Fruit fly (Drosophila melanogaster) whole organism, prepupa: ENCODE data around the gene TkR99D.

ENCODE experiments used
- Blimp-1 ChIP-seq: fragments of 200-800 bp; sonication (Bioruptor generic); optimal IDR thresholded peaks from 3 replicates; lab custom pipeline; 2017; ENCODE audit warnings: missing biosample characterization, missing genetic modification characterization, mild to moderate bottlenecking, moderate library complexity, missing genetic modification reagents
- CG10631 ChIP-seq: fragments of 200-800 bp; sonication (Bioruptor generic); optimal IDR thresholded peaks from 2 replicates; lab custom pipeline; 2016; ENCODE audit warnings: missing biosample characterization, missing genetic modification characterization
- CG10669 ChIP-seq: fragments of 200-800 bp; sonication (Bioruptor generic); optimal IDR thresholded peaks from 3 replicates; lab custom pipeline; 2018; ENCODE audit warnings: missing biosample characterization, mild to moderate bottlenecking, missing genetic modification characterization, moderate library complexity
- CG11294 ChIP-seq: fragments of 200-800 bp; sonication (Bioruptor generic); IDR thresholded peaks from 2 replicates; pipeline ENCODE4 v1.3.6; 2022; ENCODE audit warnings: missing biosample characterization, missing genetic modification characterization
- CG11762 ChIP-seq: fragments of 200-800 bp; sonication (Bioruptor generic); optimal IDR thresholded peaks from 3 replicates; lab custom pipeline; 2016; ENCODE audit warnings: missing biosample characterization, missing genetic modification characterization; ENCODE audit not compliant: insufficient read depth
- CG16779 ChIP-seq: fragments of 200-800 bp; sonication (Bioruptor generic); optimal IDR thresholded peaks from 3 replicates; lab custom pipeline; 2017; ENCODE audit warnings: missing biosample characterization, mild to moderate bottlenecking, missing genetic modification characterization
- CG3032 ChIP-seq: fragments of 200-800 bp; optimal IDR thresholded peaks from 2 replicates; lab custom pipeline; 2019; ENCODE audit warnings: missing biosample characterization, mild to moderate bottlenecking, missing genetic modification characterization, moderate library complexity
- CG3919 ChIP-seq: fragments of 200-800 bp; sonication (Bioruptor generic); optimal IDR thresholded peaks from 3 replicates; lab custom pipeline; 2016; ENCODE audit warnings: missing biosample characterization, missing genetic modification characterization
- CG4318 ChIP-seq: fragments of 200-800 bp; sonication (Bioruptor generic); optimal IDR thresholded peaks from 3 replicates; lab custom pipeline; 2017; ENCODE audit warnings: missing biosample characterization, mild to moderate bottlenecking, missing genetic modification characterization
- CG6163 ChIP-seq: fragments of 200-800 bp; sonication (Bioruptor generic); IDR thresholded peaks from 3 replicates; pipeline ENCODE4 v1.3.6; 2022; ENCODE audit warnings: missing biosample characterization, missing genetic modification characterization
- CG6792 ChIP-seq: fragments of 200-800 bp; sonication (Bioruptor generic); optimal IDR thresholded peaks from 3 replicates; lab custom pipeline; 2016; ENCODE audit warnings: missing biosample characterization, missing genetic modification characterization
- CG6808 ChIP-seq: fragments of 200-800 bp; sonication (Bioruptor generic); optimal IDR thresholded peaks from 3 replicates; lab custom pipeline; 2017; ENCODE audit warnings: missing biosample characterization, missing genetic modification characterization, mild to moderate bottlenecking, moderate library complexity, missing genetic modification reagents
- CG6854 ChIP-seq: fragments of 200-800 bp; sonication (Bioruptor generic); optimal IDR thresholded peaks from 2 replicates; lab custom pipeline; 2017; ENCODE audit warnings: missing biosample characterization, mild to moderate bottlenecking, missing genetic modification characterization
- CG7368 ChIP-seq: fragments of 200-800 bp; sonication (Bioruptor generic); optimal IDR thresholded peaks from 3 replicates; lab custom pipeline; 2016; ENCODE audit warnings: missing biosample characterization, missing genetic modification characterization
- CG8119 ChIP-seq: fragments of 200-800 bp; sonication (Bioruptor generic); IDR thresholded peaks from 3 replicates; pipeline ENCODE4 v1.3.6; 2022; ENCODE audit warnings: missing biosample characterization, missing genetic modification characterization
- CG8319 ChIP-seq: fragments of 200-800 bp; sonication (Bioruptor generic); optimal IDR thresholded peaks from 3 replicates; lab custom pipeline; 2016; ENCODE audit warnings: missing biosample characterization, missing genetic modification characterization
- CG8632 ChIP-seq: fragments of 200-800 bp; sonication (Bioruptor generic); optimal IDR thresholded peaks from 3 replicates; lab custom pipeline; 2016; ENCODE audit warnings: missing biosample characterization, missing genetic modification characterization
- CG9139 ChIP-seq: fragments of 200-800 bp; sonication (Bioruptor generic); optimal IDR thresholded peaks from 3 replicates; lab custom pipeline; 2017; ENCODE audit warnings: missing biosample characterization, mild to moderate bottlenecking, missing genetic modification characterization
- Eip78C ChIP-seq: fragments of 200-800 bp; sonication (Bioruptor generic); peaks from one replicate; lab custom pipeline; 2016; ENCODE audit warnings: missing biosample characterization, missing genetic modification characterization
- Eip93F ChIP-seq: fragments of 200-800 bp; sonication (Bioruptor generic); optimal IDR thresholded peaks from 2 replicates; lab custom pipeline; 2016; ENCODE audit warnings: missing biosample characterization, mild to moderate bottlenecking, missing genetic modification characterization
- Ets21C ChIP-seq: fragments of 200-800 bp; sonication (Bioruptor generic); optimal IDR thresholded peaks from 3 replicates; lab custom pipeline; 2016; ENCODE audit warnings: missing biosample characterization, missing genetic modification characterization
- Ets96B ChIP-seq: fragments of 200-800 bp; optimal IDR thresholded peaks from 2 replicates; lab custom pipeline; 2019; ENCODE audit warnings: missing biosample characterization, mild to moderate bottlenecking, missing genetic modification characterization, moderate library complexity
- Gug ChIP-seq: fragments of 200-800 bp; sonication (Bioruptor generic); IDR thresholded peaks from 2 replicates; pipeline ENCODE4 v1.3.6; 2022; ENCODE audit warnings: missing biosample characterization, missing genetic modification characterization
- Hr38 ChIP-seq: sonication (Bioruptor generic); optimal IDR thresholded peaks from 2 replicates; lab custom pipeline; 2016; ENCODE audit warnings: missing biosample characterization, missing genetic modification characterization
- Hr39 ChIP-seq: fragments of 200-800 bp; sonication (Bioruptor generic); optimal IDR thresholded peaks from 2 replicates; lab custom pipeline; 2016; ENCODE audit warnings: missing biosample characterization, missing genetic modification characterization
- Met ChIP-seq: fragments of 200-800 bp; sonication (Bioruptor generic); optimal IDR thresholded peaks from 3 replicates; lab custom pipeline; 2016; ENCODE audit warnings: missing biosample characterization, missing genetic modification characterization
- OdsH ChIP-seq: fragments of 200-800 bp; sonication (Bioruptor generic); optimal IDR thresholded peaks from 3 replicates; lab custom pipeline; 2016; ENCODE audit warnings: missing biosample characterization, missing genetic modification characterization
- Smox ChIP-seq: fragments of 200-800 bp; sonication (Bioruptor generic); optimal IDR thresholded peaks from 3 replicates; lab custom pipeline; 2016; ENCODE audit warnings: missing biosample characterization, missing genetic modification characterization
- Sox102F ChIP-seq: fragments of 200-800 bp; sonication (Bioruptor generic); optimal IDR thresholded peaks from 2 replicates; lab custom pipeline; 2016; ENCODE audit warnings: missing biosample characterization, mild to moderate bottlenecking, missing genetic modification characterization
- Sox14 ChIP-seq: fragments of 200-800 bp; sonication (Bioruptor generic); optimal IDR thresholded peaks from 3 replicates; lab custom pipeline; 2016; ENCODE audit warnings: missing biosample characterization, missing genetic modification characterization
- Sox15 ChIP-seq: fragments of 200-800 bp; sonication (Bioruptor generic); optimal IDR thresholded peaks from 3 replicates; lab custom pipeline; 2016; ENCODE audit warnings: missing biosample characterization, missing genetic modification characterization
- achi ChIP-seq: fragments of 200-800 bp; sonication (Bioruptor generic); optimal IDR thresholded peaks from 3 replicates; lab custom pipeline; 2016; ENCODE audit warnings: missing biosample characterization, missing genetic modification characterization
- acj6 ChIP-seq: fragments of 200-800 bp; sonication (Bioruptor generic); optimal IDR thresholded peaks from 3 replicates; lab custom pipeline; 2016; ENCODE audit warnings: missing biosample characterization, missing genetic modification characterization
- cyc ChIP-seq: fragments of 200-800 bp; sonication (Bioruptor generic); optimal IDR thresholded peaks from 3 replicates; lab custom pipeline; 2016; ENCODE audit warnings: missing biosample characterization, missing genetic modification characterization
- dac ChIP-seq: fragments of 200-800 bp; sonication (Bioruptor generic); optimal IDR thresholded peaks from 2 replicates; lab custom pipeline; 2017; ENCODE audit warnings: missing biosample characterization, mild to moderate bottlenecking, missing genetic modification characterization
- dsx ChIP-seq: fragments of 200-800 bp; optimal IDR thresholded peaks from 3 replicates; lab custom pipeline; 2019; ENCODE audit warnings: missing biosample characterization, mild to moderate bottlenecking, missing genetic modification characterization, moderate library complexity; ENCODE audit not compliant: poor library complexity, severe bottlenecking
- eg ChIP-seq: fragments of 200-800 bp; sonication (Bioruptor generic); IDR thresholded peaks from 3 replicates; pipeline ENCODE4 v1.3.6; 2022; ENCODE audit warnings: missing biosample characterization, missing genetic modification characterization
- fd59A ChIP-seq: fragments of 200-800 bp; sonication (Bioruptor generic); optimal IDR thresholded peaks from 2 replicates; lab custom pipeline; 2017; ENCODE audit warnings: missing biosample characterization, mild to moderate bottlenecking, missing genetic modification characterization, missing genetic modification reagents
- fd85E ChIP-seq: fragments of 200-800 bp; sonication (Bioruptor generic); optimal IDR thresholded peaks from 3 replicates; lab custom pipeline; 2016; ENCODE audit warnings: missing biosample characterization, missing genetic modification characterization
- fkh ChIP-seq: fragments of 200-800 bp; sonication (Bioruptor generic); optimal IDR thresholded peaks from 3 replicates; lab custom pipeline; 2017; ENCODE audit warnings: missing biosample characterization, mild to moderate bottlenecking, missing genetic modification characterization, moderate library complexity
- lz ChIP-seq: fragments of 200-800 bp; sonication (Bioruptor generic); optimal IDR thresholded peaks from 3 replicates; lab custom pipeline; 2016; ENCODE audit warnings: missing biosample characterization, missing genetic modification characterization
- net ChIP-seq: fragments of 200-800 bp; sonication (Bioruptor generic); optimal IDR thresholded peaks from 3 replicates; lab custom pipeline; 2016; ENCODE audit warnings: missing biosample characterization, missing genetic modification characterization
- pdm3 ChIP-seq: fragments of 200-800 bp; sonication (Bioruptor generic); optimal IDR thresholded peaks from 3 replicates; lab custom pipeline; 2016; ENCODE audit warnings: missing biosample characterization, missing genetic modification characterization
- salr ChIP-seq, 2 experiments: fragments of 200-800 bp; sonication (Bioruptor generic); optimal IDR thresholded peaks; 3 replicates each; lab custom pipeline; 2016 to 2018; ENCODE audit warnings: missing biosample characterization in 2 of 2, missing genetic modification characterization in 2 of 2, mild to moderate bottlenecking in 1 of 2
- spab ChIP-seq: fragments of 200-800 bp; sonication (Bioruptor generic); optimal IDR thresholded peaks from 2 replicates; lab custom pipeline; 2017; ENCODE audit warnings: missing biosample characterization, mild to moderate bottlenecking, missing genetic modification characterization, missing genetic modification reagents
- svp ChIP-seq: fragments of 200-800 bp; sonication (Bioruptor generic); peaks from one replicate; lab custom pipeline; 2016; ENCODE audit warnings: missing biosample characterization, missing genetic modification characterization
- vri ChIP-seq: fragments of 200-800 bp; sonication (Bioruptor generic); optimal IDR thresholded peaks from 3 replicates; lab custom pipeline; 2016; ENCODE audit warnings: missing biosample characterization, mild to moderate bottlenecking, missing genetic modification characterization

TkR99D gene

dm6 chr3R:29983073-29983544 is 13.9 kb upstream of the TkR99D start, which contains the start of gene CG7896 (continued):
- TF ChIP-seq Smox (GFP tag; lab: Kevin White, UChicago), result peak; percentile 81
- TF ChIP-seq CG3919, result peak; percentile 83
- TF ChIP-seq Hr38 (GFP tag; lab: Kevin White, UChicago), result no peak
- TF ChIP-seq Sox14 (GFP tag; lab: Kevin White, UChicago), result peak; percentile 70
- TF ChIP-seq Ets21C (GFP tag; lab: Kevin White, UChicago), result peak; percentile 69
- peak; percentile 70 for TF ChIP-seq pdm3 (GFP tag; lab: Kevin White, UChicago)
- peak; percentile 76 for TF ChIP-seq fd59A (GFP tag; lab: Kevin White, UChicago)
- TF ChIP-seq CG10669 (GFP tag; lab: Kevin White, UChicago), result peak; percentile 73
- peak; percentile 85 for TF ChIP-seq Met (GFP tag; lab: Kevin White, UChicago)
- TF ChIP-seq Hr39 (GFP tag; lab: Kevin White, UChicago), result peak; percentile 59
- peak; percentile 67 for TF ChIP-seq dac
- peak; percentile 80 for TF ChIP-seq CG11294 (GFP tag; lab: Robert Waterston, UW)
- TF ChIP-seq CG6792 (GFP tag; lab: Kevin White, UChicago), result peak; percentile 87
- peak; percentile 34 for TF ChIP-seq fd85E (GFP tag; lab: Kevin White, UChicago)
- TF ChIP-seq CG11762 (GFP tag; lab: Kevin White, UChicago), result peak; percentile 65
- TF ChIP-seq Eip93F, result peak; percentile 33
- TF ChIP-seq CG6163 (GFP tag; lab: Robert Waterston, UW), result peak; percentile 93
- peak; percentile 72 for TF ChIP-seq vri (GFP tag; lab: Kevin White, UChicago)
- peak; percentile 84 for TF ChIP-seq acj6 (GFP tag; lab: Kevin White, UChicago)
- TF ChIP-seq CG8632 (GFP tag; lab: Kevin White, UChicago), result peak; percentile 81
- peak; percentile 77 for TF ChIP-seq cyc (GFP tag; lab: Kevin White, UChicago)
- TF ChIP-seq CG16779 (tag; lab: Kevin White, UChicago), result peak; percentile 51
- peak; percentile 86 for TF ChIP-seq CG10631 (GFP tag; lab: Kevin White, UChicago)
- peak; percentile 75 for TF ChIP-seq Sox15 (GFP tag; lab: Kevin White, UChicago)
- TF ChIP-seq Ets96B (tag; lab: Kevin White, UChicago), result peak; percentile 80
- peak; percentile 69 for TF ChIP-seq spab (GFP tag; lab: Kevin White, UChicago)
- no peak for TF ChIP-seq CG4318 (GFP tag; lab: Kevin White, UChicago)
- peak; percentile 87 for TF ChIP-seq achi (GFP tag; lab: Kevin White, UChicago)
- TF ChIP-seq Gug (GFP tag; lab: Robert Waterston, UW), result peak; percentile 80
- no peak for TF ChIP-seq OdsH (GFP tag; lab: Kevin White, UChicago)
- TF ChIP-seq Sox102F (GFP tag; lab: Kevin White, UChicago), result peak; percentile 80
- TF ChIP-seq CG8319, result peak; percentile 78
- TF ChIP-seq lz (GFP tag; lab: Kevin White, UChicago), result peak; percentile 83
- TF ChIP-seq Blimp-1 (GFP tag; lab: Kevin White, UChicago), result peak; percentile 49
- peak; percentile 55 for TF ChIP-seq CG9139 (GFP tag; lab: Kevin White, UChicago)
- peak; percentile 78 for TF ChIP-seq net (GFP tag; lab: Kevin White, UChicago)

- TF ChIP-seq OdsH (GFP tag; lab: Kevin White, UChicago), result peak; percentile 37
- TF ChIP-seq CG8119 (GFP tag; lab: Robert Waterston, UW), result peak; percentile 83
- peak; percentile 10 for TF ChIP-seq pdm3 (GFP tag; lab: Kevin White, UChicago)
- TF ChIP-seq Eip78C (GFP tag; lab: Kevin White, UChicago), result peak; percentile 60
- TF ChIP-seq Met (GFP tag; lab: Kevin White, UChicago), result peak; percentile 6
- no peak for TF ChIP-seq fkh (GFP tag; lab: Kevin White, UChicago)
- no peak for TF ChIP-seq dsx (GFP tag; lab: Kevin White, UChicago)
- no peak for TF ChIP-seq CG6854 (GFP tag; lab: Kevin White, UChicago)
- no peak for TF ChIP-seq CG8319
- TF ChIP-seq Ets21C (GFP tag; lab: Kevin White, UChicago), result no peak
- TF ChIP-seq Smox (GFP tag; lab: Kevin White, UChicago), result no peak
- peak; percentile 62 for TF ChIP-seq Gug (GFP tag; lab: Robert Waterston, UW)
- no peak for TF ChIP-seq CG6808
- TF ChIP-seq CG7368 (GFP tag; lab: Kevin White, UChicago), result no peak
- TF ChIP-seq fd85E (GFP tag; lab: Kevin White, UChicago), result no peak
- peak; percentile 74 for TF ChIP-seq CG4318 (GFP tag; lab: Kevin White, UChicago)
- no peak for TF ChIP-seq cyc (GFP tag; lab: Kevin White, UChicago)
- TF ChIP-seq vri (GFP tag; lab: Kevin White, UChicago), result no peak
- no peak for TF ChIP-seq CG16779 (tag; lab: Kevin White, UChicago)
- no peak for TF ChIP-seq net (GFP tag; lab: Kevin White, UChicago)
- TF ChIP-seq svp, result no peak
- TF ChIP-seq eg (GFP tag; lab: Robert Waterston, UW), result peak; percentile 89
- no peak for TF ChIP-seq CG3032 (tag; lab: Kevin White, UChicago)
- peak; percentile 84 for TF ChIP-seq CG6163 (GFP tag; lab: Robert Waterston, UW)
- TF ChIP-seq Eip93F, result no peak
- TF ChIP-seq salr (GFP tag; optimal IDR thresholded peaks at IDR 0.05; lab: Kevin White, UChicago), result peak in 1 of 2 experiments; percentile 41
- no peak for TF ChIP-seq Blimp-1 (GFP tag; lab: Kevin White, UChicago)
- no peak for TF ChIP-seq CG11762 (GFP tag; lab: Kevin White, UChicago)
- no peak for TF ChIP-seq CG6792 (GFP tag; lab: Kevin White, UChicago)
Measured at dm6 chr3R:29982027-29982426, 12.8 kb upstream of the TkR99D start.
